Fruit fly (Drosophila melanogaster): Measurements from ENCODE around the gene Prosalpha4.
A peak's percentile ranks its signal among the peaks of the same experiment; 100 is the strongest.

The Prosalpha4 gene

DNA sequence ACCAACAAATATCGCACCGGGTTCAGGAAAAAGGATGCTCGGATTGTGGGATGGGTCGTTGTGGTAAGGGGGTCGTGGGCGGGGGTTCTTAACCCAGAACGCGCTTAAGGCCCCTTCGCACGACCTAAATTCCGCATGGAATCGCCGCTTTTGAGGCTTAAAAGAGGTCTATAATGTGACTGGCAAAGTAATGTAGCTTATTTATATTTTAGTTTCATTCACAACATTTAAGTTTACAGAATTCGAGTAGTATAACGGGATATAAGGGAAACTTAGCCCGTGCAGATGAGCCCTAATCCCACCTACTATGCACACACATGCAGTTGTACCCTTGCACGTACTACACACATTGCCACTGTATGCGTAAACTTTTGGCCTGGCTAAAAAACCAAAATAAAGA is 2.7 kb downstream of the Prosalpha4 start (continued):
- TF ChIP-seq HLHmδ (GFP tag; optimal IDR thresholded peaks at IDR 0.05) (no peak), gcm2 (GFP tag; optimal IDR thresholded peaks at IDR 0.05) (no peak), luna (GFP tag; optimal IDR thresholded peaks at IDR 0.05) (no peak), hth (optimal IDR thresholded peaks at IDR 0.05) (no peak), hb (GFP tag; IDR thresholded peaks at IDR 0.05; ENCODE audit: partially characterized antibody) (no peak), mam (GFP tag; optimal IDR thresholded peaks at IDR 0.05) (no peak), Doc2 (GFP tag; IDR thresholded peaks at IDR 0.05) (no peak), CG9876 (GFP tag; optimal IDR thresholded peaks at IDR 0.05) (no peak), dpn (GFP tag; optimal IDR thresholded peaks at IDR 0.05) (peak; percentile 13 to 66), Sry-δ (GFP tag; optimal IDR thresholded peaks at IDR 0.05) (no peak), wek (GFP tag; optimal IDR thresholded peaks at IDR 0.05) (peak; percentile 75), jumu (GFP tag; optimal IDR thresholded peaks at IDR 0.05) (peak; percentile 10), CG32767 (GFP tag; IDR thresholded peaks at IDR 0.05) (peak; percentile 66), Dad (GFP tag; optimal IDR thresholded peaks at IDR 0.05) (peak; percentile 5), CG10147 (GFP tag; optimal IDR thresholded peaks at IDR 0.05) (peak; percentile 71), lov (optimal IDR thresholded peaks at IDR 0.05) (no peak), lov (GFP tag; IDR thresholded peaks at IDR 0.05) (peak; percentile 56; the same call in 1 of the 3 replicates), CG2116 (GFP tag; optimal IDR thresholded peaks at IDR 0.05) (peak; percentile 11), Sry-β (GFP tag; optimal IDR thresholded peaks at IDR 0.05) (peak; percentile 32), CG17829 (tag; optimal IDR thresholded peaks at IDR 0.05) (peak; percentile 92), Rfx (GFP tag; IDR thresholded peaks at IDR 0.05) (peak; percentile 84), bbx (GFP tag; IDR thresholded peaks at IDR 0.05; ENCODE audit: partially characterized antibody) (no peak), Awh (GFP tag; IDR thresholded peaks at IDR 0.05) (peak; percentile 87), org-1 (GFP tag; optimal IDR thresholded peaks at IDR 0.05) (peak; percentile 78), CG10959 (GFP tag; IDR thresholded peaks at IDR 0.05) (peak; percentile 78), CG15514 (GFP tag; optimal IDR thresholded peaks at IDR 0.05) (peak; percentile 64), Bgb (GFP tag; IDR thresholded peaks at IDR 0.05; ENCODE audit: partially characterized antibody) (no peak), fd96Cb (tag; optimal IDR thresholded peaks at IDR 0.05) (peak; percentile 80), Ravus (GFP tag; IDR thresholded peaks at IDR 0.05) (peak; percentile 23), amos (GFP tag; IDR thresholded peaks at IDR 0.05; ENCODE audit: partially characterized antibody) (no peak), CG6791 (GFP tag; IDR thresholded peaks at IDR 0.05; ENCODE audit: partially characterized antibody) (no peak), BEAF-32 (GFP tag; optimal IDR thresholded peaks at IDR 0.05) (no peak), en (GFP tag; optimal IDR thresholded peaks at IDR 0.05) (no peak), CG12219 (GFP tag; optimal IDR thresholded peaks at IDR 0.05) (peak; percentile 87), HLH4C (GFP tag; IDR thresholded peaks at IDR 0.05; ENCODE audit: partially characterized antibody) (no peak), CG33557 (GFP tag; optimal IDR thresholded peaks at IDR 0.05) (peak; percentile 91), zfh1 (GFP tag; IDR thresholded peaks at IDR 0.05) (peak; percentile 84), Xbp1 (GFP tag; optimal IDR thresholded peaks at IDR 0.05) (peak; percentile 76), lilli (GFP tag; optimal IDR thresholded peaks at IDR 0.05) (peak; percentile 20), CG42726 (GFP tag; IDR thresholded peaks at IDR 0.05; ENCODE audit: partially characterized antibody) (no peak), CG6654 (GFP tag; optimal IDR thresholded peaks at IDR 0.05) (peak; percentile 57), al (GFP tag; IDR thresholded peaks at IDR 0.05) (peak; percentile 38; the same call in 1 of the 2 replicates), ind (GFP tag; optimal IDR thresholded peaks at IDR 0.05) (peak; percentile 66), Doc3 (GFP tag; IDR thresholded peaks at IDR 0.05; ENCODE audit: partially characterized antibody) (no peak), CG7928 (GFP tag; optimal IDR thresholded peaks at IDR 0.05) (peak; percentile 39), ro (GFP tag; IDR thresholded peaks at IDR 0.05) (peak; percentile 35; the same call in 1 of the 2 replicates), Elba2 (GFP tag; optimal IDR thresholded peaks at IDR 0.05) (peak; percentile 20), zen2 (GFP tag; IDR thresholded peaks at IDR 0.05; ENCODE audit: partially characterized antibody) (no peak), CG9215 (GFP tag; IDR thresholded peaks at IDR 0.05) (peak; percentile 51), CG9797 (GFP tag; optimal IDR thresholded peaks at IDR 0.05) (no peak), eve (GFP tag; optimal IDR thresholded peaks at IDR 0.05) (peak in 1 of 2 experiments; percentile 92)
